Worm (Caenorhabditis elegans): ENCODE results near the gene col-101.
A peak's percentile ranks its signal among the peaks of the same experiment; 100 is the strongest.

DNA sequence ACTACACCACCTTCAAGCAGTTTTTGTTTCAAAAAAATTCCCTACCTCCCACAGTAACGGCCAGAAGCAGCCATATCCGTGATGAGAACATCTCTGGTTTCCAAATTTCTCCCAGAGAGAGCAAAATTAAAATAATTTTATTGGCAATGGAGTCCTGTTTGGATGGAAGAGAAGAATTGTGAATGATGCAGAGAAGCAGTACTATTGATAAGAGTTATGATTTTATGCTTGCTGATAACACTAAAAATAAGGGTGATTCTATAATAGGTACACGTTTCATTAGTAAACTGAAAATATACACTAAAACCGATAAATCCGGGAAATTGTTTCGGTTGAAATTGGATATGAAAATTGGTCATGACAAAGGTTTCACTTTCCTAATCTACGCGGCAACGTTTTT lies 6.4 kb downstream of the col-101 start, which contains the start of gene dsc-4:
- TF ChIP-seq ama-1 (optimal IDR thresholded peaks at IDR 0.05) (no peak), nhr-12 (tag; optimal IDR thresholded peaks at IDR 0.05) (no peak), nhr-76 (tag; optimal IDR thresholded peaks at IDR 0.05) (no peak), lin-13 (GFP tag; optimal IDR thresholded peaks at IDR 0.05) (no peak), ceh-82 (tag; optimal IDR thresholded peaks at IDR 0.05) (no peak), nhr-47 (tag; optimal IDR thresholded peaks at IDR 0.05) (no peak), xbp-1 (tag; optimal IDR thresholded peaks at IDR 0.05) (no peak), lin-14 (GFP tag; optimal IDR thresholded peaks at IDR 0.05) (no peak), elt-2 (tag; optimal IDR thresholded peaks at IDR 0.05) (peak; percentile 41), unc-62 (GFP tag; optimal IDR thresholded peaks at IDR 0.05) (no peak), tbx-2 (tag; optimal IDR thresholded peaks at IDR 0.05) (no peak), nhr-11 (tag; optimal IDR thresholded peaks at IDR 0.05) (no peak), rnt-1 (tag; optimal IDR thresholded peaks at IDR 0.05) (no peak), lin-15B (tag; optimal IDR thresholded peaks at IDR 0.05) (no peak)

All from whole organism, L1 larva.